Fruit fly (Drosophila melanogaster) whole organism, embryonic: ENCODE data around the gene Rab19.

ENCODE experiments used
- ATbp ChIP-seq: fragments of 200-800 bp; sonication (Bioruptor generic); optimal IDR thresholded peaks from 2 replicates; lab custom pipeline; 2017; ENCODE audit warnings: missing biosample characterization, mild to moderate bottlenecking, missing genetic modification characterization, missing genetic modification reagents
- Antp ChIP-seq: fragments of 200-800 bp; sonication (Bioruptor generic); optimal IDR thresholded peaks from 3 replicates; lab custom pipeline; 2016; ENCODE audit warnings: missing biosample characterization, missing genetic modification characterization
- Atf3 ChIP-seq: fragments of 200-800 bp; sonication (Bioruptor generic); optimal IDR thresholded peaks from 3 replicates; lab custom pipeline; 2016; ENCODE audit warnings: missing biosample characterization, missing genetic modification characterization
- Bdp1 ChIP-seq: fragments of 200-800 bp; sonication (Bioruptor generic); optimal IDR thresholded peaks from 3 replicates; lab custom pipeline; 2016; ENCODE audit warnings: missing biosample characterization, missing genetic modification characterization
- Bteb2 ChIP-seq: fragments of 200-800 bp; sonication (Bioruptor generic); optimal IDR thresholded peaks from 2 replicates; lab custom pipeline; 2016; ENCODE audit warnings: missing biosample characterization, missing genetic modification characterization
- CG10543 ChIP-seq: fragments of 200-800 bp; sonication (Bioruptor generic); optimal IDR thresholded peaks from 3 replicates; lab custom pipeline; 2017; ENCODE audit warnings: missing biosample characterization, mild to moderate bottlenecking, missing genetic modification characterization, moderate library complexity
- CG11504 ChIP-seq: fragments of 200-800 bp; sonication (Bioruptor generic); optimal IDR thresholded peaks from 3 replicates; lab custom pipeline; 2019; ENCODE audit warnings: missing biosample characterization, mild to moderate bottlenecking, missing genetic modification characterization, moderate library complexity
- CG14965 ChIP-seq: fragments of 200-800 bp; sonication (Bioruptor generic); optimal IDR thresholded peaks from 2 replicates; lab custom pipeline; 2016; ENCODE audit warnings: missing biosample characterization, missing genetic modification characterization, borderline replicate concordance
- CG15269 ChIP-seq: fragments of 200-800 bp; sonication (Bioruptor generic); optimal IDR thresholded peaks from 2 replicates; lab custom pipeline; 2018; ENCODE audit warnings: missing biosample characterization, mild to moderate bottlenecking, missing genetic modification characterization, moderate library complexity
- CG1529 ChIP-seq: fragments of 200-800 bp; sonication (Bioruptor generic); optimal IDR thresholded peaks from 3 replicates; lab custom pipeline; 2018; ENCODE audit warnings: missing biosample characterization, missing genetic modification characterization
- CG17385 ChIP-seq: fragments of 200-800 bp; sonication (Bioruptor generic); optimal IDR thresholded peaks from 3 replicates; lab custom pipeline; 2018; ENCODE audit warnings: missing biosample characterization, mild to moderate bottlenecking, missing genetic modification characterization
- CG18476 ChIP-seq: fragments of 200-800 bp; sonication (Bioruptor generic); optimal IDR thresholded peaks from 2 replicates; lab custom pipeline; 2016; ENCODE audit warnings: missing biosample characterization, mild to moderate bottlenecking, missing genetic modification characterization
- CG3407 ChIP-seq: fragments of 200-800 bp; sonication (Bioruptor generic); optimal IDR thresholded peaks from 2 replicates; lab custom pipeline; 2018; ENCODE audit warnings: missing biosample characterization, mild to moderate bottlenecking, missing genetic modification characterization
- CG5245 ChIP-seq: fragments of 200-800 bp; sonication (Bioruptor generic); optimal IDR thresholded peaks from 3 replicates; lab custom pipeline; 2016; ENCODE audit warnings: missing biosample characterization, missing genetic modification characterization
- CG5953 ChIP-seq: fragments of 200-800 bp; sonication (Bioruptor generic); IDR thresholded peaks from 2 replicates; pipeline ENCODE4 v1.3.6; 2022; ENCODE audit warnings: missing biosample characterization, missing genetic modification characterization
- CG6272 ChIP-seq: fragments of 200-800 bp; sonication (Bioruptor generic); IDR thresholded peaks from 2 replicates; pipeline ENCODE4 v1.3.6; 2022; ENCODE audit warnings: missing biosample characterization, missing genetic modification characterization
- CG6689 ChIP-seq: fragments of 200-800 bp; sonication (Bioruptor generic); IDR thresholded peaks from 2 replicates; pipeline ENCODE4 v1.3.6; 2022; ENCODE audit warnings: missing biosample characterization, missing genetic modification characterization
- CG7372 ChIP-seq: fragments of 200-800 bp; sonication (Bioruptor generic); IDR thresholded peaks from 2 replicates; pipeline ENCODE4 v1.3.6; 2022; ENCODE audit warnings: missing biosample characterization, missing genetic modification characterization
- CG7928 ChIP-seq: fragments of 200-800 bp; sonication (Bioruptor generic); optimal IDR thresholded peaks from 2 replicates; lab custom pipeline; 2017; ENCODE audit warnings: missing biosample characterization, mild to moderate bottlenecking, missing genetic modification characterization
- Chrac-16 ChIP-seq: fragments of 200-800 bp; sonication (Bioruptor generic); optimal IDR thresholded peaks from 3 replicates; lab custom pipeline; 2016; ENCODE audit warnings: missing biosample characterization, missing genetic modification characterization
- CoRest ChIP-seq: fragments of 200-800 bp; sonication (Bioruptor generic); optimal IDR thresholded peaks from 3 replicates; lab custom pipeline; 2018; ENCODE audit warnings: missing biosample characterization, mild to moderate bottlenecking, missing genetic modification characterization, moderate library complexity
- Dip2 ChIP-seq: fragments of 200-800 bp; sonication (Bioruptor generic); IDR thresholded peaks from 2 replicates; pipeline ENCODE4 v1.3.6; 2022; ENCODE audit warnings: missing biosample characterization, missing genetic modification characterization
- E2f1 ChIP-seq: fragments of 200-800 bp; sonication (Bioruptor generic); IDR thresholded peaks from 2 replicates; pipeline ENCODE4 v1.3.6; 2022; ENCODE audit warnings: missing biosample characterization, missing genetic modification characterization
- Hr3 ChIP-seq: fragments of 200-800 bp; sonication (Bioruptor generic); optimal IDR thresholded peaks from 3 replicates; lab custom pipeline; 2016; ENCODE audit warnings: missing biosample characterization, missing genetic modification characterization
- Lim3 ChIP-seq: fragments of 200-800 bp; sonication (Bioruptor generic); IDR thresholded peaks from 2 replicates; pipeline ENCODE4 v1.3.6; 2022; ENCODE audit warnings: missing biosample characterization, missing genetic modification characterization
- Nf-YC ChIP-seq: fragments of 200-800 bp; optimal IDR thresholded peaks from 3 replicates; lab custom pipeline; 2019; ENCODE audit warnings: missing biosample characterization, mild to moderate bottlenecking, missing genetic modification characterization, moderate library complexity
- Sry-δ ChIP-seq: fragments of 200-800 bp; sonication (Bioruptor generic); optimal IDR thresholded peaks from 2 replicates; lab custom pipeline; 2016; ENCODE audit warnings: missing biosample characterization, missing genetic modification characterization
- YL-1 ChIP-seq: fragments of 200-800 bp; sonication (Bioruptor generic); optimal IDR thresholded peaks from 3 replicates; lab custom pipeline; 2017; ENCODE audit warnings: missing biosample characterization, mild to moderate bottlenecking, missing genetic modification characterization
- bigmax ChIP-seq: fragments of 200-800 bp; sonication (Bioruptor generic); optimal IDR thresholded peaks from 2 replicates; lab custom pipeline; 2018; ENCODE audit warnings: missing biosample characterization, mild to moderate bottlenecking, missing genetic modification characterization
- cad ChIP-seq: fragments of >200 bp; optimal IDR thresholded peaks from 2 replicates; lab custom pipeline; 2017; ENCODE audit warnings: missing biosample characterization, missing genetic modification characterization
- corto ChIP-seq: fragments of 200-800 bp; sonication (Bioruptor generic); optimal IDR thresholded peaks from 2 replicates; lab custom pipeline; 2016; ENCODE audit warnings: missing biosample characterization, mild to moderate bottlenecking, missing genetic modification characterization, moderate library complexity
- disco-r ChIP-seq: fragments of 200-800 bp; sonication (Bioruptor generic); optimal IDR thresholded peaks from 2 replicates; lab custom pipeline; 2016; ENCODE audit warnings: missing biosample characterization, missing genetic modification characterization
- fu2 ChIP-seq: fragments of 200-800 bp; sonication (Bioruptor generic); optimal IDR thresholded peaks from 2 replicates; lab custom pipeline; 2016; ENCODE audit warnings: missing biosample characterization, missing genetic modification characterization
- gro ChIP-seq: fragments of 200-800 bp; sonication (Bioruptor generic); optimal IDR thresholded peaks from 2 replicates; lab custom pipeline; 2016; ENCODE audit warnings: missing biosample characterization, missing genetic modification characterization
- hbn ChIP-seq: fragments of 200-800 bp; sonication (Bioruptor generic); IDR thresholded peaks from 2 replicates; pipeline ENCODE4 v1.3.6; 2022; ENCODE audit warnings: missing biosample characterization, missing genetic modification characterization; ENCODE audit not compliant: partially characterized antibody
- ind ChIP-seq: fragments of 200-800 bp; sonication (Bioruptor generic); optimal IDR thresholded peaks from 3 replicates; lab custom pipeline; 2016; ENCODE audit warnings: missing biosample characterization, missing genetic modification characterization
- kay ChIP-seq: fragments of 200-800 bp; sonication (Bioruptor generic); optimal IDR thresholded peaks from 2 replicates; lab custom pipeline; 2016; ENCODE audit warnings: missing biosample characterization, missing genetic modification characterization
- kni ChIP-seq: fragments of 200-800 bp; sonication (Bioruptor generic); optimal IDR thresholded peaks from 3 replicates; lab custom pipeline; 2017; ENCODE audit warnings: mild to moderate bottlenecking, missing biosample characterization, missing genetic modification reagents, missing genetic modification characterization
- lola ChIP-seq, 3 experiments: fragments of >200 bp in 2 of 3; fragments of 200-800 bp in 1 of 3; sonication (Bioruptor generic) in 1 of 3; optimal IDR thresholded peaks; 2 replicates each; lab custom pipeline; 2017 to 2019; ENCODE audit warnings: missing biosample characterization in 3 of 3, missing genetic modification characterization in 3 of 3, mild to moderate bottlenecking in 1 of 3, moderate library complexity in 1 of 3
- nmo ChIP-seq: fragments of 200-800 bp; sonication (Bioruptor generic); optimal IDR thresholded peaks from 2 replicates; lab custom pipeline; 2018; ENCODE audit warnings: missing biosample characterization, mild to moderate bottlenecking, missing genetic modification characterization, moderate library complexity
- otp ChIP-seq: fragments of 200-800 bp; sonication (Bioruptor generic); IDR thresholded peaks from 3 replicates; pipeline ENCODE4, ENCODE4 v1.3.6; 2022; ENCODE audit warnings: missing biosample characterization, missing genetic modification characterization
- ranshi ChIP-seq: fragments of 200-800 bp; sonication (Bioruptor generic); IDR thresholded peaks from 2 replicates; pipeline ENCODE4 v1.3.6; 2022; ENCODE audit warnings: missing biosample characterization, missing genetic modification characterization
- sd ChIP-seq: fragments of 200-800 bp; sonication (Bioruptor generic); optimal IDR thresholded peaks from 3 replicates; lab custom pipeline; 2018; ENCODE audit warnings: missing biosample characterization, mild to moderate bottlenecking, missing genetic modification characterization, moderate library complexity
- seq ChIP-seq: fragments of 200-800 bp; sonication (Bioruptor generic); IDR thresholded peaks from 2 replicates; pipeline ENCODE4 v1.3.6; 2022; ENCODE audit warnings: missing biosample characterization, missing genetic modification characterization
- slou ChIP-seq: fragments of 200-800 bp; sonication (Bioruptor generic); optimal IDR thresholded peaks from 3 replicates; lab custom pipeline; 2016; ENCODE audit warnings: missing biosample characterization, missing genetic modification characterization
- so ChIP-seq: fragments of 200-800 bp; sonication (Bioruptor generic); IDR thresholded peaks from 3 replicates; pipeline ENCODE4 v1.3.6; 2022; ENCODE audit warnings: missing biosample characterization, missing genetic modification characterization
- unpg ChIP-seq: fragments of 200-800 bp; sonication (Bioruptor generic); optimal IDR thresholded peaks from 3 replicates; lab custom pipeline; 2018; ENCODE audit warnings: missing biosample characterization, mild to moderate bottlenecking, missing genetic modification characterization, moderate library complexity
- wek ChIP-seq: fragments of 200-800 bp; sonication (Bioruptor generic); optimal IDR thresholded peaks from 3 replicates; lab custom pipeline; 2018; ENCODE audit warnings: missing biosample characterization, mild to moderate bottlenecking, missing genetic modification characterization, moderate library complexity
- zfh2 ChIP-seq: fragments of 200-800 bp; sonication (Bioruptor generic); optimal IDR thresholded peaks from 2 replicates; lab custom pipeline; 2016; ENCODE audit warnings: missing biosample characterization, missing genetic modification characterization

Gene Rab19

DNA sequence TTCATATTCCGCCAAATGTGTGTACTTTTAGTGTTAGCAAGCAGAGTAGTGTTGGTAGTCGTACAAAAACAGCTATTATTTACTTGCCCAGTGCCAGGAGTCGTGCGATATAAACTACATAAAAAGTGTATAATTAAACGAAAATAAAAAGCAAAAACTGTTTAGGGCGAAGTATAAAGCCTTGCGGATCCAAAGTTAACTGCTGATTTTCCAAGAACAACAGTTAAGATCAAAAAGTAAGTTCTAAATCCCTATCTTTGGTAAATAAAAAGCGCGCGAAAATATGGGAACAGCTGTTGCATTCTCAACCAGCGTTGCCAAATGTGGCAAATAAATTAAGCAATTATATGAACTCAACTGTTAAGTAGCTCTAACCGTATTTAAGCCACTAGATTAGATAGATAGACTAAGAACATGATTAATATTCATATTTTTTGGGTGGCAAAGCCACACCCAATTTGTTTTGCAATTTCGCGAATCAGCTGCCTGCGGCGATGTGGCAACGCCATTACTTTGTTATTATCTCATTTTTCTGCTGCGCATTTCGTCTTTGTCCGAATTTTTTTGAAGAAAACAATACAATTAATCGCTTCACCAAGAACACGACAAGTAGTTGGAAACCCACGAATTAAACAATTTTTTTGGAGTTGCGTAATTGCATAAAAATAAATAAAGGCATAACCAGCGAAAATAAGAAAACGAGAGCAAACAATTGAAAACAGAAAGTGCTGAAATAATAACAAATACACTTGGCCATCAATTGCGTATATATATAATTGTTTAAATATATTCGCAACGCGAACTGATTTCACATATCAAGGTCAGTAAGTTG lies 43.7 kb downstream of the Rab19 start, which contains the start of the genes Prim1 and CG7083 (continued):
- TF ChIP-seq otp (GFP tag; lab: Robert Waterston, UW), result 0 out of 3 replicates have a peak, but pooled peaks have one; percentile 9
- peak; percentile 85 for TF ChIP-seq E2f1
- TF ChIP-seq CG7372 (GFP tag; lab: Robert Waterston, UW), result no peak
- no peak for TF ChIP-seq bigmax (GFP tag; lab: Kevin White, UChicago)
- no peak for TF ChIP-seq hbn
- TF ChIP-seq CG15269, result peak; percentile 52
- TF ChIP-seq kni, result peak; percentile 39
- TF ChIP-seq CG7928 (GFP tag; lab: Kevin White, UChicago), result peak; percentile 10
- TF ChIP-seq CG14965, result no peak
- TF ChIP-seq Nf-YC (tag; lab: Kevin White, UChicago), result peak; percentile 47
- TF ChIP-seq so (GFP tag; lab: Robert Waterston, UW), result no peak
- TF ChIP-seq Atf3, result peak; percentile 1
- TF ChIP-seq CoRest (tag; lab: Kevin White, UChicago), result peak; percentile 71
- TF ChIP-seq CG11504 (tag; lab: Kevin White, UChicago), result no peak
- no peak for TF ChIP-seq CG5953 (GFP tag; lab: Robert Waterston, UW)
- TF ChIP-seq gro, result peak; percentile 69
- no peak for TF ChIP-seq Dip2
- TF ChIP-seq CG3407, result no peak
- TF ChIP-seq Chrac-16, result peak; percentile 55
- TF ChIP-seq YL-1, result peak; percentile 96
- TF ChIP-seq unpg (GFP tag; lab: Kevin White, UChicago), result peak; percentile 63
- TF ChIP-seq sd (tag; lab: Kevin White, UChicago), result peak; percentile 99
- TF ChIP-seq zfh2 (GFP tag; lab: Kevin White, UChicago), result peak; percentile 57
- TF ChIP-seq CG5245, result peak; percentile 10
- TF ChIP-seq CG17385 (GFP tag; lab: Kevin White, UChicago), result peak; percentile 60
- peak; percentile 38 for TF ChIP-seq slou
- peak; percentile 11 for TF ChIP-seq ATbp
- peak; percentile 51 for TF ChIP-seq Bteb2 (GFP tag; lab: Kevin White, UChicago)
- no peak for TF ChIP-seq CG6272
- TF ChIP-seq CG6689 (GFP tag; lab: Robert Waterston, UW), result peak; percentile 37; the same call in 1 of the 2 replicates
- peak; percentile 32 for TF ChIP-seq fu2 (GFP tag; lab: Kevin White, UChicago)
- TF ChIP-seq kay (GFP tag; lab: Kevin White, UChicago), result no peak
- TF ChIP-seq CG18476 (GFP tag; lab: Kevin White, UChicago), result peak; percentile 27
- 0 out of 2 replicates have a peak, but pooled peaks have one; percentile 27 for TF ChIP-seq seq (GFP tag; lab: Robert Waterston, UW)
- TF ChIP-seq wek (GFP tag; lab: Kevin White, UChicago), result peak; percentile 44
- TF ChIP-seq disco-r (GFP tag; lab: Kevin White, UChicago), result no peak
- TF ChIP-seq ranshi, result 0 out of 2 replicates have a peak, but pooled peaks have one; percentile 41
- peak; percentile 49 for TF ChIP-seq Hr3 (GFP tag; lab: Kevin White, UChicago)
- no peak for TF ChIP-seq Lim3 (GFP tag; lab: Robert Waterston, UW)
- peak; percentile 55 for TF ChIP-seq nmo
- TF ChIP-seq corto (GFP tag; lab: Kevin White, UChicago), result no peak
- peak; percentile 46 for TF ChIP-seq CG1529 (GFP tag; lab: Kevin White, UChicago)
- TF ChIP-seq cad (GFP tag; lab: Kevin White, UChicago), result no peak
- TF ChIP-seq Sry-δ (GFP tag; lab: Kevin White, UChicago), result peak; percentile 63
- peak in 1 of 3 experiments; percentile 55 for TF ChIP-seq lola (GFP tag; optimal IDR thresholded peaks at IDR 0.05; lab: Kevin White, UChicago)
- TF ChIP-seq ind (GFP tag; lab: Kevin White, UChicago), result peak; percentile 53
- TF ChIP-seq Bdp1, result peak; percentile 43
- TF ChIP-seq Antp (GFP tag; lab: Kevin White, UChicago), result peak; percentile 60
- TF ChIP-seq CG10543 (GFP tag; lab: Kevin White, UChicago), result peak; percentile 76
